Worm (Caenorhabditis elegans): ENCODE data around the gene F53E10.1.

F53E10.1 gene

DNA sequence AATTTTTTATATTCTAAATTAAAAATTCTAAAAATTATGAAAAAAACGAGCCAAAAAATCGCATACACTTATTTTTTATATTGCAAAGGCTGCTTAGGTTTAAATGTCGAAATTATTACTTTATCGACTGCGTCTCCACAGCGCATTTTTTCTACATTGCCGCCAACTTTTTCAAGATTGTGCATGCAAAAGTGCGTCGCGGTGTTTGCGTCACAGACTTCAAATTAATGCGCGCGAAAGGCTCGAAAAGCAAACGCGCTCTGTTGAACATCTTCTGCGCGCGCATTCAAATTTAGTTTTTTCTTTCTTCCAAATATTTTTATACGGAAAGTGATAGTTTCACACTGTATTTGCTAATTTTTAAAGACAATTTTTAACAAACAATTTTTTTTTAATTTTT is 14.6 kb upstream of the F53E10.1 start (continued):
- TF ChIP-seq dox-1 (GFP tag; IDR thresholded peaks at IDR 0.05) (peak; percentile 92), him-1 (tag; optimal IDR thresholded peaks at IDR 0.05) (no peak), K12H6.12 (tag; optimal IDR thresholded peaks at IDR 0.05) (peak; percentile 77), atf-7 (tag; optimal IDR thresholded peaks at IDR 0.05) (peak; percentile 48), hmg-20 (GFP tag; IDR thresholded peaks at IDR 0.05) (peak; percentile 67; the same call in 1 of the 2 replicates), madf-6 (GFP tag; IDR thresholded peaks at IDR 0.05) (peak; percentile 80), hmg-1.2 (GFP tag; IDR thresholded peaks at IDR 0.05) (peak; percentile 81), xnd-1 (tag; optimal IDR thresholded peaks at IDR 0.05) (peak; percentile 53), ama-1 (optimal IDR thresholded peaks at IDR 0.05) (no peak), ama-1 (GFP tag; optimal IDR thresholded peaks at IDR 0.05) (no peak), snpc-1.3 (tag; optimal IDR thresholded peaks at IDR 0.05; ENCODE audit: insufficient read depth) (no peak), fkh-3 (tag; optimal IDR thresholded peaks at IDR 0.05) (no peak), repo-1 (tag; optimal IDR thresholded peaks at IDR 0.05) (peak; percentile 47), zim-3 (tag; optimal IDR thresholded peaks at IDR 0.05) (no peak), F10E7.11 (tag; optimal IDR thresholded peaks at IDR 0.05) (no peak), unc-62 (GFP tag; optimal IDR thresholded peaks at IDR 0.05) (no peak), aptf-3 (GFP tag; IDR thresholded peaks at IDR 0.05) (no peak), ccch-3 (GFP tag; optimal IDR thresholded peaks at IDR 0.05) (no peak), lir-1 (GFP tag; conservative IDR thresholded peaks at IDR 0.05) (peak; percentile 84), ekl-4 (GFP tag; IDR thresholded peaks at IDR 0.05) (peak; percentile 90), B0336.3 (GFP tag; IDR thresholded peaks at IDR 0.05) (peak; percentile 75), ztf-18 (tag; optimal IDR thresholded peaks at IDR 0.05) (peak; percentile 46), aptf-2 (GFP tag; conservative IDR thresholded peaks at IDR 0.05) (peak; percentile 53; the same call in 1 of the 2 replicates), cebp-1 (GFP tag; IDR thresholded peaks at IDR 0.05) (peak; percentile 60; the same call in 1 of the 2 replicates), cebp-1 (tag; optimal IDR thresholded peaks at IDR 0.05) (peak; percentile 90), rec-8 (tag; optimal IDR thresholded peaks at IDR 0.05) (no peak), mcd-1 (GFP tag; IDR thresholded peaks at IDR 0.05) (peak; percentile 99), athp-1 (tag; optimal IDR thresholded peaks at IDR 0.05) (peak; percentile 78), ZK185.1 (tag; optimal IDR thresholded peaks at IDR 0.05; ENCODE audit: poor library complexity, severe bottlenecking) (no peak), F55B11.4 (tag; optimal IDR thresholded peaks at IDR 0.05; ENCODE audit: borderline replicate concordance, insufficient read depth) (no peak), snpc-1.1 (tag; optimal IDR thresholded peaks at IDR 0.05; ENCODE audit: insufficient read depth) (no peak), mel-28 (tag; optimal IDR thresholded peaks at IDR 0.05; ENCODE audit: borderline replicate concordance) (no peak), F39B2.1 (GFP tag; IDR thresholded peaks at IDR 0.05) (no peak), lag-1 (GFP tag; IDR thresholded peaks at IDR 0.05) (no peak), ztf-22 (GFP tag; optimal IDR thresholded peaks at IDR 0.05) (no peak), Y53F4B.3 (GFP tag; IDR thresholded peaks at IDR 0.05) (no peak), B0035.1 (tag; optimal IDR thresholded peaks at IDR 0.05) (peak; percentile 22), bed-1 (GFP tag; IDR thresholded peaks at IDR 0.05) (no peak), madf-10 (tag; optimal IDR thresholded peaks at IDR 0.05) (peak; percentile 82), nfya-2 (GFP tag; IDR thresholded peaks at IDR 0.05) (0 out of 2 replicates have a peak, but pooled peaks have one; percentile 34), ztf-28 (GFP tag; IDR thresholded peaks at IDR 0.05) (0 out of 2 replicates have a peak, but pooled peaks have one; percentile 62), T07F8.4 (tag; optimal IDR thresholded peaks at IDR 0.05) (no peak), nhr-120 (GFP tag; IDR thresholded peaks at IDR 0.05) (no peak), lsl-1 (GFP tag; optimal IDR thresholded peaks at IDR 0.05) (peak; percentile 29), unc-130 (GFP tag; optimal IDR thresholded peaks at IDR 0.05) (peak; percentile 38), nhr-27 (tag; optimal IDR thresholded peaks at IDR 0.05) (no peak), let-607 (tag; optimal IDR thresholded peaks at IDR 0.05) (peak; percentile 24 to 62), Y95B8A.8 (GFP tag; IDR thresholded peaks at IDR 0.05) (peak; percentile 79; the same call in 1 of the 2 replicates)
